Worm (Caenorhabditis elegans) whole organism, L3 larva: Measurements from ENCODE around the gene F02E11.3.
A peak's percentile ranks its signal among the peaks of the same experiment; 100 is the strongest.

Experiments used
- ZK546.5 ChIP-seq: sonication (generic microtip); optimal IDR thresholded peaks from 2 replicates; lab custom pipeline; 2017; ENCODE audit warnings: missing biosample characterization, missing genetic modification characterization
- ama-1 ChIP-seq: fragments of 150-350 bp; optimal IDR thresholded peaks from 2 replicates; lab custom pipeline; 2018
- ceh-16 ChIP-seq: sonication (generic microtip); optimal IDR thresholded peaks from 2 replicates; lab custom pipeline; 2017; ENCODE audit warnings: missing biosample characterization, missing genetic modification characterization
- ceh-28 ChIP-seq: fragments of 150-350 bp; optimal IDR thresholded peaks from 2 replicates; lab custom pipeline; 2014; ENCODE audit warnings: missing biosample characterization, missing genetic modification reagents, missing genetic modification characterization
- ceh-82 ChIP-seq: fragments of 150-350 bp; optimal IDR thresholded peaks from 2 replicates; lab custom pipeline; 2014; ENCODE audit warnings: missing biosample characterization, missing genetic modification characterization
- egl-5 ChIP-seq: fragments of 150-350 bp; optimal IDR thresholded peaks from 2 replicates; lab custom pipeline; 2017; ENCODE audit warnings: missing biosample characterization, missing genetic modification reagents, missing genetic modification characterization, inconsistent platforms
- elt-1 ChIP-seq: fragments of 150-350 bp; optimal IDR thresholded peaks from 2 replicates; lab custom pipeline; 2014; ENCODE audit warnings: missing biosample characterization, missing genetic modification characterization
- elt-2 ChIP-seq: sonication (generic microtip); optimal IDR thresholded peaks from 2 replicates; lab custom pipeline; 2016; ENCODE audit warnings: missing genetic modification reagents, mild to moderate bottlenecking, missing genetic modification characterization, missing compliant biosample characterization
- elt-3 ChIP-seq, 3 experiments: fragments of 150-350 bp in 1 of 3; sonication (generic microtip) in 2 of 3; optimal IDR thresholded peaks; 2 replicates in 2 of 3; 4 replicates in 1 of 3; lab custom pipeline; 2014 to 2017; ENCODE audit warnings: missing biosample characterization in 3 of 3, missing genetic modification characterization in 3 of 3
- eor-1 ChIP-seq, 2 experiments: fragments of 150-350 bp; optimal IDR thresholded peaks; 2 replicates each; lab custom pipeline; 2014 to 2018; ENCODE audit warnings: missing biosample characterization in 2 of 2, missing genetic modification characterization in 2 of 2
- fkh-10 ChIP-seq: sonication (generic microtip); optimal IDR thresholded peaks from 2 replicates; lab custom pipeline; 2017; ENCODE audit warnings: missing biosample characterization, missing genetic modification reagents, missing genetic modification characterization
- fkh-2 ChIP-seq: fragments of 150-350 bp; optimal IDR thresholded peaks from 2 replicates; lab custom pipeline; 2014; ENCODE audit warnings: missing biosample characterization, missing genetic modification reagents, missing genetic modification characterization
- fos-1 ChIP-seq: fragments of 150-350 bp; optimal IDR thresholded peaks from 2 replicates; lab custom pipeline; 2014; ENCODE audit warnings: missing biosample characterization, missing genetic modification characterization
- hmg-11 ChIP-seq: sonication (generic microtip); optimal IDR thresholded peaks from 2 replicates; lab custom pipeline; 2016; ENCODE audit warnings: missing genetic modification characterization, missing compliant biosample characterization
- jun-1 ChIP-seq: fragments of 150-350 bp; optimal IDR thresholded peaks from 2 replicates; lab custom pipeline; 2014; ENCODE audit warnings: missing biosample characterization, missing genetic modification reagents, missing genetic modification characterization
- lin-39 ChIP-seq: fragments of 150-350 bp; optimal IDR thresholded peaks from 2 replicates; lab custom pipeline; 2018; ENCODE audit warnings: missing biosample characterization, missing genetic modification reagents, missing genetic modification characterization
- lsy-12 ChIP-seq: sonication (generic microtip); optimal IDR thresholded peaks from 2 replicates; lab custom pipeline; 2016; ENCODE audit warnings: mild to moderate bottlenecking, missing genetic modification characterization, missing compliant biosample characterization
- mml-1 ChIP-seq: fragments of 150-350 bp; sonication (generic microtip); optimal IDR thresholded peaks from 3 replicates; lab custom pipeline; 2014; ENCODE audit warnings: missing biosample characterization, missing genetic modification characterization
- nfya-1 ChIP-seq: sonication (generic microtip); optimal IDR thresholded peaks from 2 replicates; lab custom pipeline; 2017; ENCODE audit warnings: missing genetic modification characterization, mild to moderate bottlenecking, missing compliant biosample characterization, antibody characterized with exemption, moderate library complexity; ENCODE audit not compliant: insufficient read depth
- nhr-11 ChIP-seq: fragments of 150-350 bp; optimal IDR thresholded peaks from 2 replicates; lab custom pipeline; 2014; ENCODE audit warnings: missing biosample characterization, missing genetic modification characterization
- nhr-12 ChIP-seq: fragments of 150-350 bp; optimal IDR thresholded peaks from 2 replicates; lab custom pipeline; 2014; ENCODE audit warnings: missing biosample characterization, missing genetic modification characterization
- nhr-23 ChIP-seq: fragments of 150-350 bp; optimal IDR thresholded peaks from 2 replicates; lab custom pipeline; 2014; ENCODE audit warnings: missing biosample characterization, missing genetic modification reagents, missing genetic modification characterization
- nhr-237 ChIP-seq: fragments of 150-350 bp; optimal IDR thresholded peaks from 2 replicates; lab custom pipeline; 2014; ENCODE audit warnings: missing biosample characterization, missing genetic modification characterization
- nhr-43 ChIP-seq: sonication (generic microtip); optimal IDR thresholded peaks from 2 replicates; lab custom pipeline; 2016; ENCODE audit warnings: mild to moderate bottlenecking, missing genetic modification characterization, missing compliant biosample characterization; ENCODE audit not compliant: poor library complexity, severe bottlenecking
- nhr-76 ChIP-seq: fragments of 150-350 bp; sonication (generic microtip); optimal IDR thresholded peaks from 5 replicates; lab custom pipeline; 2014; ENCODE audit warnings: missing biosample characterization, missing genetic modification characterization
- nhr-77 ChIP-seq: fragments of 150-350 bp; optimal IDR thresholded peaks from 2 replicates; lab custom pipeline; 2014; ENCODE audit warnings: missing biosample characterization, missing genetic modification characterization
- pha-4 ChIP-seq: fragments of 150-350 bp; optimal IDR thresholded peaks from 2 replicates; lab custom pipeline; 2014; ENCODE audit warnings: missing biosample characterization, missing genetic modification reagents, missing genetic modification characterization
- pqm-1 ChIP-seq: fragments of 150-350 bp; optimal IDR thresholded peaks from 2 replicates; lab custom pipeline; 2017; ENCODE audit warnings: missing biosample characterization, missing genetic modification characterization, inconsistent platforms
- sea-2 ChIP-seq: fragments of 150-350 bp; sonication (generic microtip); optimal IDR thresholded peaks from 4 replicates; lab custom pipeline; 2014; ENCODE audit warnings: missing biosample characterization, missing genetic modification reagents, missing genetic modification characterization
- snpc-4 ChIP-seq: fragments of 150-350 bp; optimal IDR thresholded peaks from 2 replicates; lab custom pipeline; 2014; ENCODE audit warnings: missing biosample characterization, missing genetic modification characterization
- tbx-2 ChIP-seq: sonication (generic microtip); optimal IDR thresholded peaks from 2 replicates; lab custom pipeline; 2016; ENCODE audit warnings: mild to moderate bottlenecking, missing genetic modification characterization, missing compliant biosample characterization
- unc-39 ChIP-seq: sonication (generic microtip); optimal IDR thresholded peaks from 4 replicates; lab custom pipeline; 2017; ENCODE audit warnings: missing biosample characterization, missing genetic modification characterization
- zag-1 ChIP-seq: fragments of 150-350 bp; optimal IDR thresholded peaks from 2 replicates; lab custom pipeline; 2014; ENCODE audit warnings: missing biosample characterization, missing genetic modification characterization
- ztf-11 ChIP-seq: fragments of 150-350 bp; optimal IDR thresholded peaks from 2 replicates; lab custom pipeline; 2014; ENCODE audit warnings: missing biosample characterization, missing genetic modification characterization
- ztf-4 ChIP-seq: fragments of 150-350 bp; optimal IDR thresholded peaks from 2 replicates; lab custom pipeline; 2014; ENCODE audit warnings: missing biosample characterization, missing genetic modification characterization

Gene F02E11.3

DNA sequence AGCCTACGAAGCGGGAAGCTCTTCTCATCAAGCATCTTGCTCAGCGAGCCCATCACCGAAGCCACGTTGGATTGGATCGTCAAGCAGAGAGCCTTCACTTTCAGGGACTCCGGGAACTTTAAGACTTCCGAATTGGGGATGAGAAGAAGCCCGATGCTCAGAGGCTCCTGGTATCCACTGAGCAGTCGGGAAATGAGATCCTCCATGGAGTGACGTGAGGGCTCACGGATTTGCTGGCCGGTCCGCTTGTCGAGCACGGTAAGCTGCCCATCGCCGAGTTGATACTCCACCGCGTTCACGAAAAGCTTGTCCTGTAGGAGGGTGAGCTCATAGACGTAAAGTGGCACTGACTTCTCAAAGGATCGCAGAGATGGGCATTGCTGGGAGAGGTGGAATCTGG lies 27.3 kb downstream of the F02E11.3 start:
- TF ChIP-seq nfya-1 (tag; lab: Kevin White, UChicago): no peak
- no peak for TF ChIP-seq hmg-11 (tag; lab: Kevin White, UChicago)
- TF ChIP-seq sea-2: no peak
- no peak for TF ChIP-seq zag-1 (tag; lab: Kevin White, UChicago)
- TF ChIP-seq fkh-2: no peak
- TF ChIP-seq nhr-11 (tag; lab: Kevin White, UChicago): no peak
- no peak for TF ChIP-seq nhr-76 (tag; lab: Kevin White, UChicago)
- no peak for TF ChIP-seq lin-39 (tag; lab: Kevin White, UChicago)
- no peak for TF ChIP-seq mml-1 (tag; lab: Kevin White, UChicago)
- TF ChIP-seq snpc-4 (tag; lab: Kevin White, UChicago): no peak

ce11 chrII:3245836-3246235 lies 29.0 kb downstream of the F02E11.3 start, which contains the start of gene C17F4.7:
Gene C17F4.7, minus strand, starts transcription at chrII:3246015.
- peak; percentile 96 for TF ChIP-seq pqm-1
- TF ChIP-seq nhr-77 (tag; lab: Kevin White, UChicago): no peak
- TF ChIP-seq elt-2 (tag; lab: Kevin White, UChicago): peak; percentile 99
- peak; percentile 71 for TF ChIP-seq jun-1

DNA sequence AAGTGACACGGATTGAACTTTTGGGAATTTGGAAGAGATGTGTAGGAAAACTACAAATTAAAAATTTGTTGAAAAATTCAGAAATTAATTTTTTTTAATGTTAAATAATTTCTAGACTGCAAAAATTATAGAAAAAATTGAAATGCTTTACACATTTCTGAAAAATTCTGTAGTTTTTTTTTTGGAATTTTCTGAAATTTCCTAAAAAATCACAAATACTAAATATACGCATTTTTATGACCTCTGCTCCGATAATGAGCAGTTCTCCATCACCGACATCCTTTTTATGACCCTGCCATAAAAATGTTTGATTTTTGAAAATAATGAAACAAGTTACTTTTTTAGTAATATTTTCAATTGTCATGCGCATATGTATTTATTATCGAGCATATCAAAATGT lies 30.1 kb downstream of the F02E11.3 start:
- peak; percentile 9 for TF ChIP-seq fos-1
- peak; percentile 50 for TF ChIP-seq elt-2 (tag; lab: Kevin White, UChicago)
- no peak for TF ChIP-seq ztf-11 (tag; lab: Kevin White, UChicago)
- TF ChIP-seq nhr-77 (tag; lab: Kevin White, UChicago): peak; percentile 54
- no peak for TF ChIP-seq lsy-12 (tag; lab: Kevin White, UChicago)

ce11 chrII:3244070-3244469 lies 30.8 kb downstream of the F02E11.3 start, which contains the start of gene C17F4.12:
Gene C17F4.12, minus strand, starts transcription at chrII:3244170.
- TF ChIP-seq tbx-2 (tag; lab: Kevin White, UChicago): no peak
- TF ChIP-seq, all 47 proteins: peak for 0

DNA sequence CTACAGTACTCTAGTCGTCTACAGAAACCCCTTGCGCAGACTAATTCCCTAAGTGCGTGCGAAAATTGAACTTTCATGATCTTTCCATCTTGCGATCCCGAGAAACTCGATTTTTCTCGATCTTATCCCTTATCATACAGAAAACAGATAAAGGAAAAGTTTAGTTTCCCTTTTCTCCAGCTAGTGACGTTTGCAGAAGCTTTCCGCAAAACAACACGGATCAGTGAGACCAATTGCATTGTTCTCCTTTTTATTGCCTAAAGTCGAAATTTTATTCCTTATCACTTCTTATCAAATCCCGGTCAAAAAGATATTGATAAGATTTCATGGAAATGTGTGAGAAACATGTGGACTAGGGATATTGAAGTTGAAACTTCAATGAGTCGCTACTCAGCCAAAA lies 33.0 kb downstream of the F02E11.3 start:
- TF ChIP-seq ceh-28 (tag; lab: Kevin White, UChicago) (no peak), fkh-2 (no peak), hmg-11 (tag; lab: Kevin White, UChicago) (no peak), ceh-82 (tag; lab: Kevin White, UChicago) (no peak), egl-5 (no peak), eor-1 (tag; optimal IDR thresholded peaks at IDR 0.05; lab: Kevin White, UChicago) (no peak), elt-3 (tag; optimal IDR thresholded peaks at IDR 0.05; lab: Kevin White, UChicago) (peak in 1 of 3 experiments; percentile 27), nhr-23 (peak; percentile 35), ZK546.5 (tag; lab: Kevin White, UChicago) (no peak), nhr-76 (tag; lab: Kevin White, UChicago) (no peak), snpc-4 (tag; lab: Kevin White, UChicago) (no peak), nhr-237 (tag; lab: Kevin White, UChicago) (no peak), ztf-4 (tag; lab: Kevin White, UChicago) (no peak), ceh-16 (tag; lab: Kevin White, UChicago) (no peak)

DNA sequence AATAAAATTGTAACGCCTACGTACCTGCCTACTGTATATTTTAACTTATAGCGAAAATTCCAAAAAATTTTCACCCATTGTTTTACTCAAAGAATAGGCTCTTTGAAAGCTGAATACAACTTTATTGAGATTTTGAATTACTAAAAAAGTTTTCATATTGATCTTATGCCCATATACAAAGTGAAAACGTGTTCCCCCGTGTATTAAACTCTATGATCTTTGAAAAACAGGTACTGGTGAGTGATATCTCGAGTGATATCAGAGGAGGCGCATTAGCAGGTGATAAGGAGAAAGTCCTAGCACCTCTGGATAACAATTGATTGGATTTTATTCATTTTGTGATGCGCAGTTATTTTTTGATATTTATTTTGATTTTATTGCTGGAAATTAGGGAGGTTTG lies 34.6 kb downstream of the F02E11.3 start, which contains the start of gene C17F4.3:
Gene C17F4.3, plus strand, starts transcription at position 301 of the 400 bp plus-strand sequence.
- TF ChIP-seq fos-1 (no peak), elt-1 (tag; lab: Kevin White, UChicago) (no peak), sea-2 (no peak), ztf-11 (tag; lab: Kevin White, UChicago) (no peak), jun-1 (no peak), nhr-237 (tag; lab: Kevin White, UChicago) (no peak), nhr-12 (tag; lab: Kevin White, UChicago) (no peak), nhr-43 (tag; lab: Kevin White, UChicago) (no peak), pha-4 (tag; lab: Kevin White, UChicago) (no peak), unc-39 (tag; lab: Kevin White, UChicago) (no peak), ama-1 (lab: Kevin White, UChicago) (no peak), fkh-2 (no peak), fkh-10 (GFP tag; lab: Kevin White, UChicago) (no peak), tbx-2 (tag; lab: Kevin White, UChicago) (no peak), nhr-23 (no peak)
- TF ChIP-seq, all 47 proteins: peak for 0
